Fruit fly (Drosophila melanogaster): Measurements from ENCODE around the gene CG13058.
A peak's percentile ranks its signal among the peaks of the same experiment; 100 is the strongest.

CG13058 gene

DNA sequence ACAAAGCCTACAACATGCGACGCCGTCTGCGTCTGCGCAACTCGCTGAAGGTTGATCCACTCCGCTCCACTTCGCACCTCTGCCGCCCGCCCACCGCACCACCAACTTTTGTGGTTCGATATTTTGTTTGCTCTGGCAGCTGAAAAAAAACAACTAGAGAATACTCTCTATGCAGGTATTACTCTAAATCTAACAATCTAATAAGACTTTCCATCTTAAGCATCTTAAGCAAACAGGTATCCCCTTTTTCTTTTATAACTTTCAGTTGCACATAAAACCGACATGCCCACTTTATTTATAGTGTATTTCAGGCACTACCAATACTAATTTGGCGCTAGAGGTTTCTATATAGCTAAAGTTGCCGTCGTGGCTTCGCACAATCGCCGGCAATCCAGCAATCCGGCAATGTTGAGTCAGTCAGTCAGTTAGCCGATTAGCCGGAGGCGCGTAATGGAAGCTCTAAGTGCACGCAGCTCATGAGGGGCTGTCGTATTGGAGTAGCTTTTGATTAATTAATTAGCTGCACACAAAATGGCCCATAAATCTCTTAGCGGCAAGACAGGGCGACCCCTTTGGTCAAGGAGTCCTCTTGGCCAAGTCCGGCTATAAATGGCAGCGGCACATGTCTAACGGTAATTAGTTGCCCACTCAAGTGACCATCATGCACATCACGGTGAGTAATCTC, at the start of gene CG13058 (continued):
- TF ChIP-seq cas (GFP tag; IDR thresholded peaks at IDR 0.05), result no peak
- TF ChIP-seq CG13123 (GFP tag; optimal IDR thresholded peaks at IDR 0.05), result no peak
- TF ChIP-seq CG31224 (GFP tag; IDR thresholded peaks at IDR 0.05), result no peak
- TF ChIP-seq CG2875 (GFP tag; optimal IDR thresholded peaks at IDR 0.05), result no peak
- peak; percentile 61 for TF ChIP-seq Meics (GFP tag; optimal IDR thresholded peaks at IDR 0.05)
- TF ChIP-seq dmrt11E (tag; optimal IDR thresholded peaks at IDR 0.05), result no peak
- peak; percentile 22 for TF ChIP-seq Mad (GFP tag; optimal IDR thresholded peaks at IDR 0.05)
- no peak for TF ChIP-seq CG3163 (GFP tag; optimal IDR thresholded peaks at IDR 0.05)
- TF ChIP-seq emc (GFP tag; optimal IDR thresholded peaks at IDR 0.05), result no peak
- no peak for TF ChIP-seq Hey (tag; optimal IDR thresholded peaks at IDR 0.05)
- peak; percentile 84 for TF ChIP-seq CG12769 (tag; optimal IDR thresholded peaks at IDR 0.05)
- peak; percentile 53 for TF ChIP-seq pho (GFP tag; optimal IDR thresholded peaks at IDR 0.05)
- TF ChIP-seq CG10979 (tag; optimal IDR thresholded peaks at IDR 0.05), result no peak
- no peak for TF ChIP-seq CG10959 (GFP tag; IDR thresholded peaks at IDR 0.05)
- TF ChIP-seq br (optimal IDR thresholded peaks at IDR 0.05), result no peak
- no peak for TF ChIP-seq hbn (GFP tag; IDR thresholded peaks at IDR 0.05; ENCODE audit: partially characterized antibody)
- TF ChIP-seq CG10462 (GFP tag; optimal IDR thresholded peaks at IDR 0.05), result no peak
- TF ChIP-seq Dll (GFP tag; IDR thresholded peaks at IDR 0.05; ENCODE audit: partially characterized antibody), result no peak
- peak; percentile 65 for TF ChIP-seq Dip3 (GFP tag; optimal IDR thresholded peaks at IDR 0.05)
- TF ChIP-seq CG12659 (GFP tag; optimal IDR thresholded peaks at IDR 0.05), result peak; percentile 70
- TF ChIP-seq Asciz (GFP tag; optimal IDR thresholded peaks at IDR 0.05), result no peak
- peak; percentile 67 for TF ChIP-seq unpg (GFP tag; optimal IDR thresholded peaks at IDR 0.05)
- peak; percentile 62 for TF ChIP-seq caup (GFP tag; optimal IDR thresholded peaks at IDR 0.05; ENCODE audit: severe bottlenecking)
- TF ChIP-seq Lpt (GFP tag; optimal IDR thresholded peaks at IDR 0.05), result no peak
- no peak for TF ChIP-seq p53 (GFP tag; optimal IDR thresholded peaks at IDR 0.05)
- TF ChIP-seq CG14014 (GFP tag; IDR thresholded peaks at IDR 0.05), result peak; percentile 82
- no peak for TF ChIP-seq toy (GFP tag; IDR thresholded peaks at IDR 0.05)
- TF ChIP-seq CG3838 (GFP tag; optimal IDR thresholded peaks at IDR 0.05), result peak; percentile 18
- peak; percentile 4 for TF ChIP-seq shn (GFP tag; optimal IDR thresholded peaks at IDR 0.05)
- TF ChIP-seq sug (tag; optimal IDR thresholded peaks at IDR 0.05), result no peak
- TF ChIP-seq ewg (GFP tag; optimal IDR thresholded peaks at IDR 0.05), result peak; percentile 3
- TF ChIP-seq Adf1 (GFP tag; IDR thresholded peaks at IDR 0.05), result peak; percentile 46
- no peak for TF ChIP-seq pnt (GFP tag; optimal IDR thresholded peaks at IDR 0.05)
- TF ChIP-seq ato (GFP tag; IDR thresholded peaks at IDR 0.05; ENCODE audit: partially characterized antibody), result no peak
- TF ChIP-seq CG15269 (tag; optimal IDR thresholded peaks at IDR 0.05), result peak; percentile 86

DNA sequence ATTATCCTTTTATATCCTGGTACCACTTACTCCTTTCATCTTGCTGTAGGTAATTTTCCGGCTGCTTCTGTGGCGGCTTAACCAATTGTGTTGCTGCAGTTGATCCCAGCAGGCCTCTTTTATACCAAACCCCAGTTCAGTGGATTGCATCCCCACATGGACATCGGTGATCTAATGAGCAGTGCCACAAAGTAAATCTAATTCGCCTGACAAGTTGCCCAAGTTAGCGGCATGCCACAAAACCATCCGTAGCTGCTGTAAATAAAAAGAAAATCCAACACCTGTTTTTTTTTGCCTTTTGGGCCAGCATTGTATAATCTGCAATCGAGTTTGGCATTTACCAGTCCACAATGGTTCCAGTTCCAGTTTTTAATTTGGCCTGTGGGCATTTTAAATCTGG, 49.5 kb upstream of the CG13058 start, which contains the start of gene CG13050:
CG13050 (minus strand) TSS at position 101 of the 400 bp plus-strand sequence.
- TF ChIP-seq pzg (GFP tag; optimal IDR thresholded peaks at IDR 0.05) (no peak), Lim3 (GFP tag; IDR thresholded peaks at IDR 0.05) (no peak), caup (GFP tag; optimal IDR thresholded peaks at IDR 0.05; ENCODE audit: severe bottlenecking) (no peak), CG9437 (GFP tag; optimal IDR thresholded peaks at IDR 0.05) (no peak), Rx (GFP tag; IDR thresholded peaks at IDR 0.05) (no peak), az2 (GFP tag; optimal IDR thresholded peaks at IDR 0.05) (no peak), CG10431 (GFP tag; optimal IDR thresholded peaks at IDR 0.05) (no peak), CG3995 (GFP tag; optimal IDR thresholded peaks at IDR 0.05) (no peak), CG3281 (GFP tag; optimal IDR thresholded peaks at IDR 0.05) (no peak), emc (GFP tag; optimal IDR thresholded peaks at IDR 0.05) (no peak), Meics (GFP tag; optimal IDR thresholded peaks at IDR 0.05) (no peak), Rfx (GFP tag; IDR thresholded peaks at IDR 0.05) (no peak), CG17385 (GFP tag; optimal IDR thresholded peaks at IDR 0.05) (no peak), CG31441 (GFP tag; IDR thresholded peaks at IDR 0.05) (no peak), Aef1 (GFP tag; IDR thresholded peaks at IDR 0.05) (no peak), CG8290 (GFP tag; optimal IDR thresholded peaks at IDR 0.05) (no peak), CG8290 (tag; optimal IDR thresholded peaks at IDR 0.05) (no peak), al (GFP tag; IDR thresholded peaks at IDR 0.05) (no peak), CG42726 (GFP tag; IDR thresholded peaks at IDR 0.05; ENCODE audit: partially characterized antibody) (no peak), inv (GFP tag; IDR thresholded peaks at IDR 0.05; ENCODE audit: partially characterized antibody) (no peak)

Data from whole organism, embryonic.